Worm (Caenorhabditis elegans) whole organism, early embryonic: ENCODE data around the gene srb-12.

Source experiments
- B0310.2 ChIP-seq: sonication (generic microtip); optimal IDR thresholded peaks from 2 replicates; lab custom pipeline; 2016; ENCODE audit warnings: mild to moderate bottlenecking, missing genetic modification characterization, missing compliant biosample characterization
- aly-1 ChIP-seq: sonication (generic microtip); optimal IDR thresholded peaks from 2 replicates; lab custom pipeline; 2016; ENCODE audit warnings: missing genetic modification characterization, missing compliant biosample characterization
- ama-1 ChIP-seq: fragments of 150-350 bp; optimal IDR thresholded peaks from 2 replicates; lab custom pipeline; 2014
- ceh-13 ChIP-seq: fragments of 200-800 bp; sonication (Bioruptor generic); optimal IDR thresholded peaks from 2 replicates; lab custom pipeline; 2018; ENCODE audit warnings: mild to moderate bottlenecking, missing genetic modification characterization, missing compliant biosample characterization
- hmbx-1 ChIP-seq: sonication (generic microtip); optimal IDR thresholded peaks from 2 replicates; lab custom pipeline; 2016; ENCODE audit warnings: mild to moderate bottlenecking, missing genetic modification characterization, missing compliant biosample characterization
- tbx-37 ChIP-seq: fragments of 200-800 bp; sonication (Bioruptor generic); conservative IDR thresholded peaks from 2 replicates; pipeline ENCODE4 v1.3.6; 2022; ENCODE audit warnings: missing genetic modification reagents, missing genetic modification characterization, missing compliant biosample characterization

ce11 chrII:5178609-5179008, 24.2 kb upstream of the srb-12 start:
- TF ChIP-seq aly-1 (tag; lab: Kevin White, UChicago), result no peak
- no peak for TF ChIP-seq ama-1
- no peak for TF ChIP-seq B0310.2
- no peak for TF ChIP-seq tbx-37 (GFP tag; lab: Robert Waterston, UW)
- no peak for TF ChIP-seq hmbx-1 (tag; lab: Kevin White, UChicago)
- TF ChIP-seq ceh-13 (GFP tag; lab: Kevin White, UChicago), result no peak
